Fruit fly (Drosophila melanogaster) whole organism, wandering third instar larva: ENCODE results near the gene CG8173.

Experiments used
- foxo ChIP-seq, 2 experiments: fragments of 200-800 bp; sonication (Bioruptor generic); optimal IDR thresholded peaks; 2 replicates in 1 of 2; 3 replicates in 1 of 2; lab custom pipeline; 2016 to 2017; ENCODE audit warnings: missing biosample characterization in 2 of 2, missing genetic modification characterization in 2 of 2
- sv ChIP-seq: fragments of 200-800 bp; sonication (Bioruptor generic); optimal IDR thresholded peaks from 3 replicates; lab custom pipeline; 2016; ENCODE audit warnings: missing biosample characterization, missing genetic modification characterization

- TF ChIP-seq foxo (GFP tag; optimal IDR thresholded peaks at IDR 0.05; lab: Kevin White, UChicago) (no peak), sv (GFP tag; lab: Kevin White, UChicago) (no peak)
These were observed 30.5 kb upstream of the CG8173 start for dm6 chrX:17739974-17740373.
